Fruit fly (Drosophila melanogaster) whole organism, embryonic: ENCODE measurements around the gene CG8369.

Experiments
- Aef1 ChIP-seq: fragments of 200-800 bp; sonication (Bioruptor generic); IDR thresholded peaks from 3 replicates; pipeline ENCODE4 v1.3.6; 2022; ENCODE audit warnings: missing biosample characterization, missing genetic modification characterization
- Awh ChIP-seq: fragments of 200-800 bp; sonication (Bioruptor generic); IDR thresholded peaks from 2 replicates; pipeline ENCODE4, ENCODE4 v1.3.6; 2022; ENCODE audit warnings: missing biosample characterization, missing genetic modification characterization
- Bdp1 ChIP-seq: fragments of 200-800 bp; sonication (Bioruptor generic); optimal IDR thresholded peaks from 3 replicates; lab custom pipeline; 2016; ENCODE audit warnings: missing biosample characterization, missing genetic modification characterization
- Bteb2 ChIP-seq: fragments of 200-800 bp; sonication (Bioruptor generic); optimal IDR thresholded peaks from 2 replicates; lab custom pipeline; 2016; ENCODE audit warnings: missing biosample characterization, missing genetic modification characterization
- CG10209 ChIP-seq: fragments of 200-800 bp; sonication (Bioruptor generic); optimal IDR thresholded peaks from 3 replicates; lab custom pipeline; 2017; ENCODE audit warnings: missing biosample characterization, mild to moderate bottlenecking, missing genetic modification characterization, missing genetic modification reagents
- CG10366 ChIP-seq: fragments of 200-800 bp; sonication (Bioruptor generic); IDR thresholded peaks from 2 replicates; pipeline ENCODE4 v1.3.6; 2022; ENCODE audit warnings: missing biosample characterization, missing genetic modification characterization
- CG10543 ChIP-seq: fragments of 200-800 bp; sonication (Bioruptor generic); optimal IDR thresholded peaks from 3 replicates; lab custom pipeline; 2017; ENCODE audit warnings: missing biosample characterization, mild to moderate bottlenecking, missing genetic modification characterization, moderate library complexity
- CG10959 ChIP-seq: fragments of 200-800 bp; sonication (Bioruptor generic); IDR thresholded peaks from 2 replicates; pipeline ENCODE4 v1.3.6; 2022; ENCODE audit warnings: missing biosample characterization, missing genetic modification characterization
- CG11456 ChIP-seq: fragments of 200-800 bp; sonication (Bioruptor generic); IDR thresholded peaks from 3 replicates; pipeline ENCODE4 v1.3.6; 2022; ENCODE audit warnings: missing biosample characterization, missing genetic modification characterization
- CG2712 ChIP-seq: fragments of 200-800 bp; optimal IDR thresholded peaks from 3 replicates; lab custom pipeline; 2019; ENCODE audit warnings: missing biosample characterization, mild to moderate bottlenecking, missing genetic modification characterization, moderate library complexity
- CG3065 ChIP-seq: fragments of 200-800 bp; sonication (Bioruptor generic); optimal IDR thresholded peaks from 2 replicates; lab custom pipeline; 2016; ENCODE audit warnings: missing biosample characterization, missing genetic modification characterization
- CG3726 ChIP-seq: fragments of 200-800 bp; sonication (Bioruptor generic); IDR thresholded peaks from 3 replicates; pipeline ENCODE4, ENCODE4 v1.3.6; 2022; ENCODE audit warnings: missing biosample characterization, missing genetic modification characterization
- CG3847 ChIP-seq: fragments of 200-800 bp; sonication (Bioruptor generic); IDR thresholded peaks from 2 replicates; pipeline ENCODE4 v1.3.6; 2022; ENCODE audit warnings: missing biosample characterization, missing genetic modification characterization
- CG4282 ChIP-seq: fragments of 200-800 bp; sonication (Bioruptor generic); optimal IDR thresholded peaks from 2 replicates; lab custom pipeline; 2016; ENCODE audit warnings: missing biosample characterization, missing genetic modification characterization
- CG6765 ChIP-seq: fragments of 200-800 bp; sonication (Bioruptor generic); optimal IDR thresholded peaks from 3 replicates; lab custom pipeline; 2017; ENCODE audit warnings: missing biosample characterization, mild to moderate bottlenecking, missing genetic modification characterization
- CG6813 ChIP-seq: fragments of 200-800 bp; sonication (Bioruptor generic); optimal IDR thresholded peaks from 2 replicates; lab custom pipeline; 2017; ENCODE audit warnings: missing biosample characterization, missing genetic modification characterization, mild to moderate bottlenecking, moderate library complexity, missing genetic modification reagents
- CG7556 ChIP-seq: fragments of 200-800 bp; sonication (Bioruptor generic); optimal IDR thresholded peaks from 2 replicates; lab custom pipeline; 2017; ENCODE audit warnings: missing biosample characterization, mild to moderate bottlenecking, missing genetic modification characterization
- CG8944 ChIP-seq: fragments of 200-800 bp; sonication (Bioruptor generic); optimal IDR thresholded peaks from 3 replicates; lab custom pipeline; 2016; ENCODE audit warnings: missing biosample characterization, missing genetic modification characterization
- CG9876 ChIP-seq: fragments of 200-800 bp; sonication (Bioruptor generic); optimal IDR thresholded peaks from 2 replicates; lab custom pipeline; 2016; ENCODE audit warnings: missing biosample characterization, missing genetic modification characterization
- Dip3 ChIP-seq: fragments of 200-800 bp; sonication (Bioruptor generic); optimal IDR thresholded peaks from 3 replicates; lab custom pipeline; 2016; ENCODE audit warnings: missing biosample characterization, missing genetic modification characterization
- Fer1 ChIP-seq: fragments of 200-800 bp; sonication (Bioruptor generic); optimal IDR thresholded peaks from 2 replicates; lab custom pipeline; 2017; ENCODE audit warnings: missing biosample characterization, mild to moderate bottlenecking, missing genetic modification characterization
- HLH3B ChIP-seq: fragments of 200-800 bp; sonication (Bioruptor generic); IDR thresholded peaks from 2 replicates; pipeline ENCODE4 v1.3.6; 2022; ENCODE audit warnings: missing biosample characterization, missing genetic modification characterization
- HLH54F ChIP-seq: fragments of 200-800 bp; sonication (Bioruptor generic); optimal IDR thresholded peaks from 3 replicates; lab custom pipeline; 2016; ENCODE audit warnings: missing biosample characterization, missing genetic modification characterization
- Hr39 ChIP-seq: fragments of >200 bp; optimal IDR thresholded peaks from 2 replicates; lab custom pipeline; 2017
- Hr51 ChIP-seq, 2 experiments: fragments of 200-800 bp; sonication (Bioruptor generic); optimal IDR thresholded peaks; 2 replicates in 1 of 2; 3 replicates in 1 of 2; lab custom pipeline; 2016 to 2018; ENCODE audit warnings: missing biosample characterization in 2 of 2, missing genetic modification characterization in 2 of 2, mild to moderate bottlenecking in 1 of 2, moderate library complexity in 1 of 2
- Hsf ChIP-seq: fragments of 200-800 bp; sonication (Bioruptor generic); optimal IDR thresholded peaks from 3 replicates; lab custom pipeline; 2016; ENCODE audit warnings: missing biosample characterization, missing genetic modification characterization
- NK7.1 ChIP-seq: fragments of 200-800 bp; sonication (Bioruptor generic); optimal IDR thresholded peaks from 3 replicates; lab custom pipeline; 2016; ENCODE audit warnings: missing biosample characterization, missing genetic modification characterization
- Pdp1 ChIP-seq, 2 experiments: fragments of 200-800 bp; sonication (Bioruptor generic); optimal IDR thresholded peaks; 3 replicates each; lab custom pipeline; 2016; ENCODE audit warnings: missing biosample characterization in 2 of 2, missing genetic modification characterization in 2 of 2, mild to moderate bottlenecking in 1 of 2, moderate library complexity in 1 of 2
- Sry-δ ChIP-seq: fragments of 200-800 bp; sonication (Bioruptor generic); optimal IDR thresholded peaks from 2 replicates; lab custom pipeline; 2016; ENCODE audit warnings: missing biosample characterization, missing genetic modification characterization
- Vsx1 ChIP-seq: fragments of 200-800 bp; sonication (Bioruptor generic); optimal IDR thresholded peaks from 2 replicates; lab custom pipeline; 2017; ENCODE audit warnings: missing biosample characterization, mild to moderate bottlenecking, missing genetic modification characterization, missing genetic modification reagents
- bab2 ChIP-seq: fragments of 200-800 bp; sonication (Bioruptor generic); optimal IDR thresholded peaks from 2 replicates; lab custom pipeline; 2016; ENCODE audit warnings: missing biosample characterization, missing genetic modification characterization
- br ChIP-seq: fragments of >200 bp; optimal IDR thresholded peaks from 2 replicates; lab custom pipeline; 2017
- chif ChIP-seq, 2 experiments: fragments of 200-800 bp; sonication (Bioruptor generic); optimal IDR thresholded peaks; 3 replicates each; lab custom pipeline; 2016; ENCODE audit warnings: missing biosample characterization in 2 of 2, missing genetic modification characterization in 2 of 2
- chm ChIP-seq: fragments of 200-800 bp; sonication (Bioruptor generic); IDR thresholded peaks from 2 replicates; pipeline ENCODE4 v1.3.6; 2022; ENCODE audit warnings: missing biosample characterization, missing genetic modification characterization
- dm ChIP-seq: fragments of 200-800 bp; sonication (Bioruptor generic); optimal IDR thresholded peaks from 3 replicates; lab custom pipeline; 2016; ENCODE audit warnings: missing biosample characterization, missing genetic modification characterization
- fd96Cb ChIP-seq: fragments of 200-800 bp; sonication (Bioruptor generic); optimal IDR thresholded peaks from 2 replicates; lab custom pipeline; 2018; ENCODE audit warnings: missing biosample characterization, mild to moderate bottlenecking, missing genetic modification characterization, moderate library complexity
- ham ChIP-seq: fragments of 200-800 bp; sonication (Bioruptor generic); IDR thresholded peaks from 2 replicates; pipeline ENCODE4 v1.3.6; 2022; ENCODE audit warnings: missing biosample characterization, missing genetic modification characterization
- hth ChIP-seq: fragments of >200 bp; optimal IDR thresholded peaks from 2 replicates; lab custom pipeline; 2017; ENCODE audit warnings: inconsistent platforms
- ken ChIP-seq: fragments of 200-800 bp; sonication (Bioruptor generic); IDR thresholded peaks from 3 replicates; pipeline ENCODE4 v1.3.6; 2022; ENCODE audit warnings: missing biosample characterization, missing genetic modification characterization
- lilli ChIP-seq: fragments of 200-800 bp; sonication (Bioruptor generic); optimal IDR thresholded peaks from 3 replicates; lab custom pipeline; 2016; ENCODE audit warnings: missing biosample characterization, missing genetic modification characterization
- mirr ChIP-seq: fragments of 200-800 bp; sonication (Bioruptor generic); optimal IDR thresholded peaks from 3 replicates; lab custom pipeline; 2018; ENCODE audit warnings: missing biosample characterization, mild to moderate bottlenecking, missing genetic modification characterization
- mld ChIP-seq: fragments of 200-800 bp; sonication (Bioruptor generic); IDR thresholded peaks from 3 replicates; pipeline ENCODE4 v1.3.6; 2022; ENCODE audit warnings: missing biosample characterization, missing genetic modification characterization; ENCODE audit not compliant: partially characterized antibody
- sd ChIP-seq: fragments of 200-800 bp; sonication (Bioruptor generic); optimal IDR thresholded peaks from 3 replicates; lab custom pipeline; 2018; ENCODE audit warnings: missing biosample characterization, mild to moderate bottlenecking, missing genetic modification characterization, moderate library complexity
- sisA ChIP-seq: fragments of 200-800 bp; sonication (Bioruptor generic); IDR thresholded peaks from 2 replicates; pipeline ENCODE4 v1.3.6; 2022; ENCODE audit warnings: missing biosample characterization, missing genetic modification characterization
- stwl ChIP-seq: fragments of 200-800 bp; sonication (Bioruptor generic); optimal IDR thresholded peaks from 3 replicates; lab custom pipeline; 2018; ENCODE audit warnings: missing biosample characterization, mild to moderate bottlenecking, missing genetic modification characterization, moderate library complexity
- trh ChIP-seq: fragments of 200-800 bp; sonication (Bioruptor generic); optimal IDR thresholded peaks from 2 replicates; lab custom pipeline; 2016; ENCODE audit warnings: missing biosample characterization, missing genetic modification characterization
- ttk ChIP-seq: fragments of 200-800 bp; sonication (Bioruptor generic); IDR thresholded peaks from 2 replicates; pipeline ENCODE4 v2.1.2; 2022; ENCODE audit warnings: missing biosample characterization, missing genetic modification characterization
- unc-4 ChIP-seq: fragments of 200-800 bp; sonication (Bioruptor generic); IDR thresholded peaks from 2 replicates; pipeline ENCODE4 v1.3.6; 2022; ENCODE audit warnings: missing biosample characterization, missing genetic modification characterization; ENCODE audit not compliant: partially characterized antibody
- vvl ChIP-seq: fragments of 200-800 bp; sonication (Bioruptor generic); IDR thresholded peaks from 2 replicates; pipeline ENCODE4 v1.3.6; 2022; ENCODE audit warnings: missing biosample characterization, missing genetic modification characterization
- wdn ChIP-seq: fragments of 200-800 bp; sonication (Bioruptor generic); IDR thresholded peaks from 2 replicates; pipeline ENCODE4 v1.3.6; 2022; ENCODE audit warnings: missing biosample characterization, missing genetic modification characterization
- zfh2 ChIP-seq: fragments of 200-800 bp; sonication (Bioruptor generic); optimal IDR thresholded peaks from 2 replicates; lab custom pipeline; 2016; ENCODE audit warnings: missing biosample characterization, missing genetic modification characterization

The CG8369 gene

DNA sequence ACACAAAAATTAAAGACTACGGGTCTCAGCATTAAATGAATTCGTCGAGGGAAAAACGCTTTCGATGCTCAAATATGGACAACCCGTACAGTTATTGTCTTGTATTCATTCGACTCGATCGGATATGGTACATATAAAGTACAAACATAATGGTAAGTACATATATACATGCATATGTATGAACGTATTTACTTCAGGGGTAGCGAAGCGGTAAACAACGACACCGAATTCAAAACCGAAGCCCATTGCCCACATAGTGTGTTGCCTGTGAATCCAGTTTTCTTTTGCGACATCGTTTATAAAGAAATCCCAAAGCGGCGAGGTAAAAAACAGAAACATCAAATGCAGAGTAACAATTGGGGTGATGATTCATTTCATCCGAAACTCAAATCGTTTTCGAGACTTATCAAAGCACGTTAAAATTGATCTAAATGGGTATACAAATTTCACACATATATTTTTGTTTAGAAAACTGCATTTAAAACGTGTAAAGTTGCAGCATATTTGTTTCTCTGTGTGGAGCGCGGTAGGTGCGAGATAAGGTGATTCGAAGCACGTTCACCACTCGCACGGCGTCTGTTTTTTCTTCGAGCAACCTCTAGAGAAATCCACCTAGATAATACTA is 9.4 kb upstream of the CG8369 start (continued):
- TF ChIP-seq CG3065 (GFP tag; lab: Kevin White, UChicago) (no peak), stwl (tag; lab: Kevin White, UChicago) (no peak), Awh (GFP tag; lab: Robert Waterston, UW) (peak; percentile 81; the same call in 1 of the 2 replicates), unc-4 (GFP tag; lab: Robert Waterston, UW) (no peak), Aef1 (GFP tag; lab: Robert Waterston, UW) (peak; percentile 47; the same call in 2 of the 3 replicates), Dip3 (peak; percentile 13), br (lab: Kevin White, UChicago) (no peak), CG2712 (tag; lab: Kevin White, UChicago) (peak; percentile 44), Pdp1 (GFP tag; optimal IDR thresholded peaks at IDR 0.05; lab: Kevin White, UChicago) (peak; percentile 32 to 56), CG10543 (GFP tag; lab: Kevin White, UChicago) (peak; percentile 31), CG8944 (GFP tag; lab: Kevin White, UChicago) (peak; percentile 31), CG7556 (GFP tag; lab: Kevin White, UChicago) (no peak), HLH3B (GFP tag; lab: Robert Waterston, UW) (peak; percentile 47), Fer1 (GFP tag; lab: Kevin White, UChicago) (no peak), CG10209 (GFP tag; lab: Kevin White, UChicago) (no peak), lilli (GFP tag; lab: Kevin White, UChicago) (peak; percentile 59), CG11456 (GFP tag; lab: Robert Waterston, UW) (no peak), Hsf (GFP tag; lab: Kevin White, UChicago) (peak; percentile 54), CG9876 (GFP tag; lab: Kevin White, UChicago) (no peak), hth (lab: Kevin White, UChicago) (no peak), vvl (GFP tag; lab: Robert Waterston, UW) (peak; percentile 83), Bteb2 (GFP tag; lab: Kevin White, UChicago) (no peak), Sry-δ (GFP tag; lab: Kevin White, UChicago) (no peak), Hr39 (lab: Kevin White, UChicago) (no peak), HLH54F (GFP tag; lab: Kevin White, UChicago) (no peak), CG6765 (GFP tag; lab: Kevin White, UChicago) (no peak), ken (GFP tag; lab: Robert Waterston, UW) (0 out of 3 replicates have a peak, but pooled peaks have one; percentile 4), wdn (GFP tag; lab: Robert Waterston, UW) (0 out of 2 replicates have a peak, but pooled peaks have one; percentile 24), CG3847 (no peak), sisA (GFP tag; lab: Robert Waterston, UW) (peak; percentile 61), chif (GFP tag; optimal IDR thresholded peaks at IDR 0.05; lab: Kevin White, UChicago) (peak in 1 of 2 experiments; percentile 38), sd (tag; lab: Kevin White, UChicago) (no peak), zfh2 (peak; percentile 32), dm (GFP tag; lab: Kevin White, UChicago) (no peak), mirr (GFP tag; lab: Kevin White, UChicago) (peak; percentile 31), CG6813 (peak; percentile 34), mld (GFP tag; lab: Robert Waterston, UW) (no peak), CG4282 (no peak), Bdp1 (GFP tag; lab: Kevin White, UChicago) (peak; percentile 51), chm (GFP tag; lab: Robert Waterston, UW) (peak; percentile 73; the same call in 1 of the 2 replicates), CG10366 (GFP tag; lab: Robert Waterston, UW) (peak; percentile 63), NK7.1 (no peak), Hr51 (GFP tag; optimal IDR thresholded peaks at IDR 0.05; lab: Kevin White, UChicago) (peak; percentile 8 to 45), bab2 (GFP tag; lab: Kevin White, UChicago) (peak; percentile 56), CG3726 (GFP tag; lab: Robert Waterston, UW) (0 out of 3 replicates have a peak, but pooled peaks have one; percentile 40), ttk (GFP tag; lab: Robert Waterston, UW) (peak; percentile 46; the same call in 1 of the 2 replicates), ham (GFP tag; lab: Robert Waterston, UW) (no peak), fd96Cb (peak; percentile 39), Vsx1 (no peak), trh (GFP tag; lab: Kevin White, UChicago) (peak; percentile 4), CG10959 (GFP tag; lab: Robert Waterston, UW) (peak; percentile 17; the same call in 1 of the 2 replicates)
